Worm (Caenorhabditis elegans): ENCODE results near the gene srh-272.

- no peak for TF ChIP-seq nhr-12 (tag; optimal IDR thresholded peaks at IDR 0.05)
- TF ChIP-seq zip-4 (GFP tag; optimal IDR thresholded peaks at IDR 0.05), result no peak
- TF ChIP-seq ceh-82 (tag; optimal IDR thresholded peaks at IDR 0.05), result no peak
- TF ChIP-seq egl-27 (tag; optimal IDR thresholded peaks at IDR 0.05), result no peak
- no peak for TF ChIP-seq unc-62 (GFP tag; optimal IDR thresholded peaks at IDR 0.05)
- TF ChIP-seq nhr-237 (tag; optimal IDR thresholded peaks at IDR 0.05), result no peak
- no peak for TF ChIP-seq F16B12.6 (tag; optimal IDR thresholded peaks at IDR 0.05)
These were observed 17.4 kb upstream of the srh-272 start, which contains the start of gene srj-44 for ce11 chrV:2845771-2846170.
